Worm (Caenorhabditis elegans): ENCODE data around the gene srw-138.

DNA sequence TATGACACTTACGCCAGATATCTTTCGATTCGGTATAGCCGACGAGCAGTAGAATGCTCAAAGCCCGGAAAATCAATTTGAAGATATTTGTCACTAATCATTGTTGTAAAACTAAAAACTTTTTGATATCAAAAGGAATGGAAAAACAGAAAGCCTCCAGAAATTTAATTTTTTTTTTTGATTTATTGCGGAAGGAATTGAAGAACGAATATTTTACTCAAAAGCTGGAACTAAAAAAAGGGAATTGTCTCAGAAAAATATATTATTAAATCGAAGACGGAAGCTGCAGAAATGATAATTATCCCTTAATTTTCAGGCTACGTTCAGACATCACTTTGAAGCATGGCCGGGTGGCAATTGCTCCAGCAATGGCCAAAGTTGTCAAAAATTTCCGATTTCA, 19.0 kb downstream of the srw-138 start, which contains the start of gene srw-137:
- TF ChIP-seq B0261.1 (tag; optimal IDR thresholded peaks at IDR 0.05) (no peak), Y67H2A.10 (GFP tag; conservative IDR thresholded peaks at IDR 0.05) (no peak), F57C9.4 (tag; optimal IDR thresholded peaks at IDR 0.05) (no peak), rpc-1 (optimal IDR thresholded peaks at IDR 0.05) (no peak), rpc-1 (tag; optimal IDR thresholded peaks at IDR 0.05) (no peak), unc-62 (GFP tag; optimal IDR thresholded peaks at IDR 0.05) (no peak), F39B2.1 (GFP tag; IDR thresholded peaks at IDR 0.05) (no peak), sdz-38 (tag; optimal IDR thresholded peaks at IDR 0.05) (no peak), zim-3 (tag; optimal IDR thresholded peaks at IDR 0.05) (no peak), F49E8.2 (tag; optimal IDR thresholded peaks at IDR 0.05; ENCODE audit: insufficient read depth) (no peak), rec-8 (tag; optimal IDR thresholded peaks at IDR 0.05) (no peak), pha-4 (tag; optimal IDR thresholded peaks at IDR 0.05) (no peak), ztf-6 (GFP tag; IDR thresholded peaks at IDR 0.05) (no peak), egrh-3 (GFP tag; IDR thresholded peaks at IDR 0.05) (no peak), T07F8.4 (tag; optimal IDR thresholded peaks at IDR 0.05) (no peak)

Data from whole organism, young adult.